Worm (Caenorhabditis elegans): ENCODE results near the gene H03A11.13.

ce11 chrX:15242726-15243125, 29.7 kb upstream of the H03A11.13 start:
- no peak for TF ChIP-seq pqm-1 (tag; optimal IDR thresholded peaks at IDR 0.05)
- TF ChIP-seq F13H6.1 (tag; optimal IDR thresholded peaks at IDR 0.05): no peak
- no peak for TF ChIP-seq pag-3 (tag; optimal IDR thresholded peaks at IDR 0.05; ENCODE audit: borderline replicate concordance)
- no peak for TF ChIP-seq unc-86 (tag; optimal IDR thresholded peaks at IDR 0.05)
